Fruit fly (Drosophila melanogaster) whole organism, embryonic: ENCODE results near the gene CG14356.

ENCODE experiments used
- Adf1 ChIP-seq: fragments of 200-800 bp; sonication (Bioruptor generic); IDR thresholded peaks from 2 replicates; pipeline ENCODE4 v1.3.6; 2022; ENCODE audit warnings: missing biosample characterization, missing genetic modification characterization
- CG13287 ChIP-seq: fragments of 200-800 bp; sonication (Bioruptor generic); IDR thresholded peaks from 2 replicates; pipeline ENCODE4 v1.3.6; 2022; ENCODE audit warnings: missing biosample characterization, missing genetic modification characterization; ENCODE audit not compliant: partially characterized antibody
- CG13775 ChIP-seq: fragments of 200-800 bp; sonication (Bioruptor generic); optimal IDR thresholded peaks from 3 replicates; lab custom pipeline; 2017; ENCODE audit warnings: missing biosample characterization, mild to moderate bottlenecking, missing genetic modification characterization
- CG14965 ChIP-seq: fragments of 200-800 bp; sonication (Bioruptor generic); optimal IDR thresholded peaks from 2 replicates; lab custom pipeline; 2016; ENCODE audit warnings: missing biosample characterization, missing genetic modification characterization, borderline replicate concordance
- CG15073 ChIP-seq: fragments of 200-800 bp; sonication (Bioruptor generic); optimal IDR thresholded peaks from 2 replicates; lab custom pipeline; 2016; ENCODE audit warnings: missing biosample characterization, missing genetic modification characterization
- CG15514 ChIP-seq: fragments of 200-800 bp; sonication (Bioruptor generic); optimal IDR thresholded peaks from 3 replicates; lab custom pipeline; 2017; ENCODE audit warnings: missing biosample characterization, missing genetic modification characterization, mild to moderate bottlenecking, moderate library complexity, missing genetic modification reagents
- CG2199 ChIP-seq: fragments of 200-800 bp; sonication (Bioruptor generic); IDR thresholded peaks from 3 replicates; pipeline ENCODE4 v1.3.6; 2022; ENCODE audit warnings: missing biosample characterization, missing genetic modification characterization
- CG3726 ChIP-seq: fragments of 200-800 bp; sonication (Bioruptor generic); IDR thresholded peaks from 3 replicates; pipeline ENCODE4, ENCODE4 v1.3.6; 2022; ENCODE audit warnings: missing biosample characterization, missing genetic modification characterization
- CG3995 ChIP-seq: fragments of 200-800 bp; sonication (Bioruptor generic); optimal IDR thresholded peaks from 3 replicates; lab custom pipeline; 2016; ENCODE audit warnings: missing biosample characterization, missing genetic modification characterization
- CG4404 ChIP-seq: fragments of 200-800 bp; sonication (Bioruptor generic); IDR thresholded peaks from 2 replicates; pipeline ENCODE4 v1.3.6; 2022; ENCODE audit warnings: missing biosample characterization, missing genetic modification characterization
- CG4424 ChIP-seq: fragments of 200-800 bp; sonication (Bioruptor generic); optimal IDR thresholded peaks from 3 replicates; lab custom pipeline; 2016; ENCODE audit warnings: missing biosample characterization, missing genetic modification characterization
- CG4617 ChIP-seq: fragments of 200-800 bp; sonication (Bioruptor generic); optimal IDR thresholded peaks from 3 replicates; lab custom pipeline; 2016; ENCODE audit warnings: missing biosample characterization, missing genetic modification characterization, borderline replicate concordance
- CG6791 ChIP-seq: fragments of 200-800 bp; sonication (Bioruptor generic); IDR thresholded peaks from 3 replicates; pipeline ENCODE4 v1.3.6; 2022; ENCODE audit warnings: missing biosample characterization, missing genetic modification characterization; ENCODE audit not compliant: partially characterized antibody
- Eip74EF ChIP-seq, 2 experiments: fragments of 200-800 bp in 1 of 2; fragments of >200 bp in 1 of 2; sonication (Bioruptor generic) in 1 of 2; optimal IDR thresholded peaks; 2 replicates each; lab custom pipeline; 2017 to 2019; ENCODE audit warnings: missing biosample characterization in 2 of 2, missing genetic modification characterization in 2 of 2, mild to moderate bottlenecking in 1 of 2, moderate library complexity in 1 of 2
- Ets65A ChIP-seq: fragments of 200-800 bp; sonication (Bioruptor generic); peaks from one replicate; lab custom pipeline; 2016; ENCODE audit warnings: missing biosample characterization, missing genetic modification characterization
- HLH3B ChIP-seq: fragments of 200-800 bp; sonication (Bioruptor generic); IDR thresholded peaks from 2 replicates; pipeline ENCODE4 v1.3.6; 2022; ENCODE audit warnings: missing biosample characterization, missing genetic modification characterization
- HmgZ ChIP-seq: fragments of 200-800 bp; sonication (Bioruptor generic); optimal IDR thresholded peaks from 2 replicates; lab custom pipeline; 2018; ENCODE audit warnings: missing biosample characterization, mild to moderate bottlenecking, missing genetic modification characterization
- Jarid2 ChIP-seq: fragments of 200-800 bp; sonication (Bioruptor generic); optimal IDR thresholded peaks from 3 replicates; lab custom pipeline; 2017; ENCODE audit warnings: mild to moderate bottlenecking, missing biosample characterization, missing genetic modification reagents, missing genetic modification characterization
- MESR4 ChIP-seq: fragments of 200-800 bp; sonication (Bioruptor generic); optimal IDR thresholded peaks from 2 replicates; lab custom pipeline; 2018; ENCODE audit warnings: missing biosample characterization, mild to moderate bottlenecking, missing genetic modification characterization, moderate library complexity
- Ravus ChIP-seq: fragments of 200-800 bp; sonication (Bioruptor generic); IDR thresholded peaks from 2 replicates; pipeline ENCODE4 v1.3.6; 2022; ENCODE audit warnings: missing biosample characterization, missing genetic modification characterization
- YL-1 ChIP-seq: fragments of 200-800 bp; sonication (Bioruptor generic); optimal IDR thresholded peaks from 3 replicates; lab custom pipeline; 2017; ENCODE audit warnings: missing biosample characterization, mild to moderate bottlenecking, missing genetic modification characterization
- bab2 ChIP-seq: fragments of 200-800 bp; sonication (Bioruptor generic); optimal IDR thresholded peaks from 2 replicates; lab custom pipeline; 2016; ENCODE audit warnings: missing biosample characterization, missing genetic modification characterization
- corto ChIP-seq: fragments of 200-800 bp; sonication (Bioruptor generic); optimal IDR thresholded peaks from 2 replicates; lab custom pipeline; 2016; ENCODE audit warnings: missing biosample characterization, mild to moderate bottlenecking, missing genetic modification characterization, moderate library complexity
- dpn ChIP-seq, 2 experiments: fragments of 200-800 bp; sonication (Bioruptor generic); optimal IDR thresholded peaks; 3 replicates each; lab custom pipeline; 2016; ENCODE audit warnings: missing biosample characterization in 2 of 2, missing genetic modification characterization in 2 of 2
- exex ChIP-seq: fragments of 200-800 bp; sonication (Bioruptor generic); optimal IDR thresholded peaks from 4 replicates; lab custom pipeline; 2018; ENCODE audit warnings: missing biosample characterization, mild to moderate bottlenecking, missing genetic modification characterization, moderate library complexity
- eyg ChIP-seq: fragments of 200-800 bp; sonication (Bioruptor generic); optimal IDR thresholded peaks from 3 replicates; lab custom pipeline; 2016; ENCODE audit warnings: missing biosample characterization, missing genetic modification characterization
- grn ChIP-seq: fragments of 200-800 bp; sonication (Bioruptor generic); optimal IDR thresholded peaks from 3 replicates; lab custom pipeline; 2017; ENCODE audit warnings: missing biosample characterization, missing genetic modification characterization
- gsb-n ChIP-seq: fragments of 200-800 bp; sonication (Bioruptor generic); optimal IDR thresholded peaks from 3 replicates; lab custom pipeline; 2018; ENCODE audit warnings: missing biosample characterization, mild to moderate bottlenecking, missing genetic modification characterization
- knrl ChIP-seq: fragments of 200-800 bp; sonication (Bioruptor generic); IDR thresholded peaks from 3 replicates; pipeline ENCODE4 v1.3.6; 2022; ENCODE audit warnings: missing biosample characterization, missing genetic modification characterization; ENCODE audit not compliant: partially characterized antibody
- lilli ChIP-seq: fragments of 200-800 bp; sonication (Bioruptor generic); optimal IDR thresholded peaks from 3 replicates; lab custom pipeline; 2016; ENCODE audit warnings: missing biosample characterization, missing genetic modification characterization
- pan ChIP-seq, 4 experiments: fragments of >200 bp in 3 of 4; fragments of 200-800 bp in 1 of 4; sonication (Bioruptor generic) in 1 of 4; optimal IDR thresholded peaks in 3 of 4; IDR thresholded peaks in 1 of 4; 2 replicates each; pipeline versions ENCODE4 v1.3.6 to Lab custom; 2017 to 2022; ENCODE audit warnings: missing biosample characterization in 2 of 4, missing genetic modification characterization in 2 of 4, mixed read lengths in 1 of 4
- seq ChIP-seq: fragments of 200-800 bp; sonication (Bioruptor generic); IDR thresholded peaks from 2 replicates; pipeline ENCODE4 v1.3.6; 2022; ENCODE audit warnings: missing biosample characterization, missing genetic modification characterization
- tio ChIP-seq: fragments of 200-800 bp; sonication (Bioruptor generic); optimal IDR thresholded peaks from 2 replicates; lab custom pipeline; 2017; ENCODE audit warnings: missing biosample characterization, missing genetic modification characterization, inconsistent platforms

The CG14356 gene

dm6 chr3R:14131972-14132371 lies at the start of gene CG14356:
CG14356 (minus strand) TSS chr3R:14132072.
- TF ChIP-seq CG3726 (GFP tag; lab: Robert Waterston, UW): 0 out of 3 replicates have a peak, but pooled peaks have one; percentile 11
- TF ChIP-seq Eip74EF (GFP tag; optimal IDR thresholded peaks at IDR 0.05; lab: Kevin White, UChicago): no peak

dm6 chr3R:14162176-14162759 lies 30.4 kb upstream of the CG14356 start, which contains the start of gene CG3199:
CG3199 (plus strand) TSS chr3R:14162709.
- TF ChIP-seq Ets65A: peak; percentile 91
- TF ChIP-seq YL-1: no peak
- no peak for TF ChIP-seq Jarid2

dm6 chr3R:14160178-14160577 lies 28.3 kb upstream of the CG14356 start, which contains the start of gene CG31327:
CG31327 (minus strand) TSS chr3R:14160278.
- TF ChIP-seq CG4404 (GFP tag; lab: Robert Waterston, UW): no peak
- TF ChIP-seq seq (GFP tag; lab: Robert Waterston, UW): no peak
- no peak for TF ChIP-seq CG13775 (GFP tag; lab: Kevin White, UChicago)
- TF ChIP-seq CG4617: no peak
- no peak for TF ChIP-seq MESR4 (GFP tag; lab: Kevin White, UChicago)
- no peak for TF ChIP-seq pan (optimal IDR thresholded peaks at IDR 0.05; lab: Kevin White, UChicago)
- no peak for TF ChIP-seq pan (GFP tag; optimal IDR thresholded peaks at IDR 0.05 in 1 of 2, IDR thresholded peaks at IDR 0.05 in 1 of 2)
- TF ChIP-seq CG4424 (GFP tag; lab: Kevin White, UChicago): no peak
- TF ChIP-seq lilli: no peak
- TF ChIP-seq CG3995 (GFP tag; lab: Kevin White, UChicago): no peak
- no peak for TF ChIP-seq CG15514 (GFP tag; lab: Kevin White, UChicago)
- TF ChIP-seq CG14965 (GFP tag; lab: Kevin White, UChicago): no peak
- no peak for TF ChIP-seq Ravus

dm6 chr3R:14157331-14157730 lies 25.5 kb upstream of the CG14356 start, which contains the start of gene CG31533:
CG31533 (minus strand) TSS chr3R:14157431.
- no peak for TF ChIP-seq CG15073 (GFP tag; lab: Kevin White, UChicago)
- TF ChIP-seq, all 482 proteins: peak for 0

- no peak for TF ChIP-seq tio (GFP tag; lab: Kevin White, UChicago)
- TF ChIP-seq gsb-n: no peak
- TF ChIP-seq dpn (GFP tag; optimal IDR thresholded peaks at IDR 0.05; lab: Kevin White, UChicago): no peak
- TF ChIP-seq knrl (GFP tag; lab: Robert Waterston, UW): no peak
- TF ChIP-seq CG2199: no peak
- no peak for TF ChIP-seq CG13287 (GFP tag; lab: Robert Waterston, UW)
- TF ChIP-seq bab2 (GFP tag; lab: Kevin White, UChicago): no peak
- TF ChIP-seq eyg (GFP tag; lab: Kevin White, UChicago): no peak
- TF ChIP-seq HLH3B: no peak
These were observed 22.5 kb upstream of the CG14356 start, which contains the start of gene CG44215 for dm6 chr3R:14154341-14154740. CG44215 (minus strand) TSS chr3R:14154441.

- TF ChIP-seq MESR4 (GFP tag; lab: Kevin White, UChicago) (no peak), CG6791 (no peak), Adf1 (GFP tag; lab: Robert Waterston, UW) (no peak), grn (no peak), HmgZ (tag; lab: Kevin White, UChicago) (no peak), corto (GFP tag; lab: Kevin White, UChicago) (no peak), exex (no peak)
These were observed 21.9 kb upstream of the CG14356 start, which contains the start of gene Recs1 for dm6 chr3R:14153729-14154128. Recs1 (minus strand) TSS chr3R:14153829.
